Fruit fly (Drosophila melanogaster) whole organism: ENCODE measurements around the gene CG3902.

ENCODE experiments used
- CG8478 ChIP-seq: fragments of >200 bp; optimal IDR thresholded peaks from 2 replicates; lab custom pipeline; 2018; ENCODE audit warnings: inconsistent platforms
- pan ChIP-seq: fragments of >200 bp; optimal IDR thresholded peaks from 2 replicates; lab custom pipeline; 2017
- psq ChIP-seq: fragments of >200 bp; optimal IDR thresholded peaks from 2 replicates; lab custom pipeline; 2017

DNA sequence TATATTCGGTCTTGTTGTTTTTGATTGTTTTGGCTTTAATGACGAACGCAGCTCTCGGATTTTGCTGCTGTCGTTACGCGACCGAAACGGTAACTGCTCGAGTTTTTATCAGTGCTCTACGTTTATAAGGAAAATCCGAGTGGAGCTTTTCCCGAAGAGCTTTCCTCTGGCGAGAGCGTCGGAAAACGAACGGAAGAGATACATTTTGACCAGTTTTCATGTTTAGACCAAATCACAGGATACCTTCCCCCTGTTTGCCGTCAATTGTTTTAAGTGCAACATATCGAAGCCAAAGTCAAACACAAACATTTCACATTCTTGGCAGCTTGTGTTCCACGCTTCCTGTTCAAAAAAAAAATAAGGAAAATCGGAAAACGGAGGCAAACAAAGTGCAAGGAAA, 47.8 kb upstream of the CG3902 start, which contains the start of gene CG32204:
- TF ChIP-seq pan = no peak
- no peak for TF ChIP-seq psq
- TF ChIP-seq CG8478 (lab: Kevin White, UChicago) = no peak
